Worm (Caenorhabditis elegans) whole organism, mixed stage, embryonic: Measurements from ENCODE around the gene tni-1.

ENCODE experiments used
- M03D4.4 ChIP-seq: sonication (generic microtip); optimal IDR thresholded peaks from 2 replicates; lab custom pipeline; 2017; ENCODE audit warnings: mild to moderate bottlenecking, missing genetic modification characterization, missing compliant biosample characterization
- bed-3 ChIP-seq: fragments of 200-800 bp; sonication (Bioruptor generic); optimal IDR thresholded peaks from 3 replicates; lab custom pipeline; 2018; ENCODE audit warnings: mild to moderate bottlenecking, missing genetic modification characterization, moderate library complexity, missing compliant biosample characterization
- ceh-43 ChIP-seq: fragments of 200-800 bp; sonication (Bioruptor generic); optimal IDR thresholded peaks from 2 replicates; lab custom pipeline; 2018; ENCODE audit warnings: mild to moderate bottlenecking, missing genetic modification characterization, moderate library complexity, missing compliant biosample characterization
- cnd-1 ChIP-seq: fragments of 200-800 bp; sonication (Bioruptor generic); optimal IDR thresholded peaks from 2 replicates; lab custom pipeline; 2018; ENCODE audit warnings: mild to moderate bottlenecking, missing genetic modification characterization, missing compliant biosample characterization
- drap-1 ChIP-seq: fragments of 200-800 bp; sonication (Bioruptor generic); optimal IDR thresholded peaks from 3 replicates; lab custom pipeline; 2018; ENCODE audit warnings: mild to moderate bottlenecking, missing genetic modification characterization, missing compliant biosample characterization
- elt-1 ChIP-seq: sonication (generic microtip); optimal IDR thresholded peaks from 2 replicates; lab custom pipeline; 2017; ENCODE audit warnings: missing genetic modification characterization, mild to moderate bottlenecking, missing compliant biosample characterization, antibody characterized with exemption, moderate library complexity, borderline replicate concordance; ENCODE audit not compliant: insufficient read depth
- elt-3 ChIP-seq: fragments of 150-350 bp; optimal IDR thresholded peaks from 2 replicates; lab custom pipeline; 2014; ENCODE audit warnings: missing biosample characterization, missing genetic modification characterization
- flh-1 ChIP-seq: fragments of 200-800 bp; sonication (Bioruptor generic); optimal IDR thresholded peaks from 2 replicates; lab custom pipeline; 2018; ENCODE audit warnings: mild to moderate bottlenecking, missing genetic modification characterization, moderate library complexity, missing compliant biosample characterization
- ham-2 ChIP-seq: fragments of 200-800 bp; sonication (Bioruptor generic); optimal IDR thresholded peaks from 2 replicates; lab custom pipeline; 2018; ENCODE audit warnings: mild to moderate bottlenecking, missing genetic modification characterization, missing compliant biosample characterization
- lin-13 ChIP-seq: fragments of 150-350 bp; optimal IDR thresholded peaks from 2 replicates; lab custom pipeline; 2014; ENCODE audit warnings: missing biosample characterization, missing genetic modification characterization
- lsy-2 ChIP-seq: fragments of 150-350 bp; optimal IDR thresholded peaks from 2 replicates; lab custom pipeline; 2014; ENCODE audit warnings: missing biosample characterization, missing genetic modification characterization
- mab-5 ChIP-seq: fragments of 150-350 bp; optimal IDR thresholded peaks from 2 replicates; lab custom pipeline; 2014; ENCODE audit warnings: missing biosample characterization, missing genetic modification characterization
- mep-1 ChIP-seq: fragments of 150-350 bp; optimal IDR thresholded peaks from 2 replicates; lab custom pipeline; 2017; ENCODE audit warnings: missing biosample characterization, missing genetic modification reagents, missing genetic modification characterization, inconsistent platforms
- mls-2 ChIP-seq: sonication (generic microtip); optimal IDR thresholded peaks from 2 replicates; lab custom pipeline; 2016; ENCODE audit warnings: mild to moderate bottlenecking, missing genetic modification characterization, moderate library complexity, missing compliant biosample characterization
- nhr-12 ChIP-seq: fragments of 150-350 bp; optimal IDR thresholded peaks from 2 replicates; lab custom pipeline; 2014; ENCODE audit warnings: missing biosample characterization, missing genetic modification characterization
- nhr-2 ChIP-seq: fragments of 150-350 bp; optimal IDR thresholded peaks from 2 replicates; lab custom pipeline; 2014; ENCODE audit warnings: missing biosample characterization, missing genetic modification characterization
- nhr-237 ChIP-seq: fragments of 150-350 bp; optimal IDR thresholded peaks from 2 replicates; lab custom pipeline; 2014; ENCODE audit warnings: missing biosample characterization, missing genetic modification characterization
- nhr-76 ChIP-seq: sonication (generic microtip); optimal IDR thresholded peaks from 2 replicates; lab custom pipeline; 2017; ENCODE audit warnings: missing biosample characterization, missing genetic modification characterization
- pha-4 ChIP-seq: fragments of 150-350 bp; optimal IDR thresholded peaks from 2 replicates; lab custom pipeline; 2018; ENCODE audit warnings: missing biosample characterization, missing genetic modification reagents, missing genetic modification characterization
- sem-2 ChIP-seq: fragments of 200-800 bp; sonication (Bioruptor generic); optimal IDR thresholded peaks from 2 replicates; lab custom pipeline; 2018; ENCODE audit warnings: mild to moderate bottlenecking, missing genetic modification characterization, missing compliant biosample characterization
- snpc-4 ChIP-seq: fragments of 150-350 bp; optimal IDR thresholded peaks from 2 replicates; lab custom pipeline; 2014; ENCODE audit warnings: missing biosample characterization, missing genetic modification characterization
- sptf-1 ChIP-seq: sonication (generic microtip); optimal IDR thresholded peaks from 2 replicates; lab custom pipeline; 2017; ENCODE audit warnings: mild to moderate bottlenecking, missing genetic modification characterization, moderate library complexity, missing compliant biosample characterization
- tbx-8 ChIP-seq: fragments of 200-800 bp; sonication (Bioruptor generic); optimal IDR thresholded peaks from 2 replicates; lab custom pipeline; 2018; ENCODE audit warnings: mild to moderate bottlenecking, missing genetic modification characterization, moderate library complexity, missing compliant biosample characterization
- unc-120 ChIP-seq: sonication (generic microtip); optimal IDR thresholded peaks from 2 replicates; lab custom pipeline; 2017; ENCODE audit warnings: missing genetic modification characterization, missing compliant biosample characterization; ENCODE audit not compliant: poor library complexity, severe bottlenecking
- unc-39 ChIP-seq: fragments of 150-350 bp; optimal IDR thresholded peaks from 2 replicates; lab custom pipeline; 2014; ENCODE audit warnings: missing biosample characterization, missing genetic modification characterization
- unc-62 ChIP-seq: fragments of 150-350 bp; optimal IDR thresholded peaks from 2 replicates; lab custom pipeline; 2014; ENCODE audit warnings: missing biosample characterization, missing genetic modification reagents, missing genetic modification characterization
- zip-8 ChIP-seq: fragments of 150-350 bp; optimal IDR thresholded peaks from 2 replicates; lab custom pipeline; 2014; ENCODE audit warnings: missing biosample characterization, missing genetic modification characterization
- ztf-11 ChIP-seq: fragments of 150-350 bp; optimal IDR thresholded peaks from 2 replicates; lab custom pipeline; 2014; ENCODE audit warnings: missing biosample characterization, missing genetic modification characterization

Gene tni-1

ce11 chrX:11365995-11366394, 11.3 kb downstream of the tni-1 start:
- TF ChIP-seq pha-4 (tag; lab: Kevin White, UChicago) (peak; percentile 24), cnd-1 (tag; lab: Kevin White, UChicago) (no peak), nhr-2 (peak; percentile 88), sptf-1 (tag; lab: Kevin White, UChicago) (peak; percentile 32), unc-120 (tag; lab: Kevin White, UChicago) (no peak)

- TF ChIP-seq drap-1 (GFP tag; lab: Kevin White, UChicago) = no peak
- TF ChIP-seq M03D4.4 (tag; lab: Kevin White, UChicago) = no peak
- no peak for TF ChIP-seq mab-5 (tag; lab: Kevin White, UChicago)
- no peak for TF ChIP-seq lsy-2
- no peak for TF ChIP-seq nhr-76 (tag; lab: Kevin White, UChicago)
- TF ChIP-seq nhr-12 (tag; lab: Kevin White, UChicago) = no peak
- no peak for TF ChIP-seq bed-3 (GFP tag; lab: Kevin White, UChicago)
- TF ChIP-seq mep-1 (tag; lab: Kevin White, UChicago) = no peak
- no peak for TF ChIP-seq ham-2 (GFP tag; lab: Kevin White, UChicago)
- TF ChIP-seq, all 35 proteins: peak for 0
These were observed 12.4 kb downstream of the tni-1 start for ce11 chrX:11364914-11365313.

ce11 chrX:11357516-11357915, 19.8 kb downstream of the tni-1 start, which contains the start of gene pgp-4:
TSS of gene pgp-4 (plus strand) at chrX:11357816.
- TF ChIP-seq snpc-4 = no peak
- TF ChIP-seq, all 35 proteins: peak for 0

ce11 chrX:11355856-11356255, 21.4 kb downstream of the tni-1 start:
- TF ChIP-seq bed-3 (GFP tag; lab: Kevin White, UChicago) (no peak), lin-13 (tag; lab: Kevin White, UChicago) (no peak), ztf-11 (no peak), nhr-237 (tag; lab: Kevin White, UChicago) (no peak), drap-1 (GFP tag; lab: Kevin White, UChicago) (no peak), unc-39 (tag; lab: Kevin White, UChicago) (no peak), tbx-8 (no peak), sem-2 (GFP tag; lab: Kevin White, UChicago) (no peak), flh-1 (GFP tag; lab: Kevin White, UChicago) (no peak), mab-5 (tag; lab: Kevin White, UChicago) (no peak), nhr-2 (no peak), elt-1 (tag; lab: Kevin White, UChicago) (no peak), mep-1 (tag; lab: Kevin White, UChicago) (no peak), nhr-76 (tag; lab: Kevin White, UChicago) (no peak), unc-120 (tag; lab: Kevin White, UChicago) (no peak), unc-62 (GFP tag; lab: Kevin White, UChicago) (no peak)

ce11 chrX:11351856-11352255, 25.4 kb downstream of the tni-1 start, which contains the start of gene pgp-3:
TSS of gene pgp-3 (plus strand) at chrX:11352156.
- no peak for TF ChIP-seq pha-4 (tag; lab: Kevin White, UChicago)
- no peak for TF ChIP-seq nhr-2
- TF ChIP-seq mep-1 (tag; lab: Kevin White, UChicago) = no peak
- no peak for TF ChIP-seq tbx-8

- TF ChIP-seq unc-62 (GFP tag; lab: Kevin White, UChicago) (no peak), mep-1 (tag; lab: Kevin White, UChicago) (no peak), M03D4.4 (tag; lab: Kevin White, UChicago) (no peak), ztf-11 (no peak), lsy-2 (no peak), cnd-1 (tag; lab: Kevin White, UChicago) (no peak), drap-1 (GFP tag; lab: Kevin White, UChicago) (no peak), elt-3 (tag; lab: Kevin White, UChicago) (no peak), nhr-12 (tag; lab: Kevin White, UChicago) (no peak), elt-1 (tag; lab: Kevin White, UChicago) (no peak), ceh-43 (GFP tag; lab: Kevin White, UChicago) (no peak), flh-1 (GFP tag; lab: Kevin White, UChicago) (no peak), sem-2 (GFP tag; lab: Kevin White, UChicago) (no peak), sptf-1 (tag; lab: Kevin White, UChicago) (no peak), tbx-8 (no peak), ham-2 (GFP tag; lab: Kevin White, UChicago) (no peak), nhr-76 (tag; lab: Kevin White, UChicago) (no peak), zip-8 (tag; lab: Kevin White, UChicago) (no peak), mls-2 (tag; lab: Kevin White, UChicago) (no peak)
These were observed 26.0 kb downstream of the tni-1 start for ce11 chrX:11351288-11351687.
